Fruit fly (Drosophila melanogaster) whole organism, wandering third instar larva: ENCODE results near the gene CG43799.

Experiments used
- Abd-B ChIP-seq: fragments of >200 bp; optimal IDR thresholded peaks from 2 replicates; lab custom pipeline; 2017; ENCODE audit warnings: missing biosample characterization, missing genetic modification characterization
- CG32264 ChIP-seq: fragments of 200-800 bp; sonication (Bioruptor generic); optimal IDR thresholded peaks from 2 replicates; lab custom pipeline; 2016; ENCODE audit warnings: missing biosample characterization, missing genetic modification characterization
- CG9705 ChIP-seq: fragments of 200-800 bp; sonication (Bioruptor generic); optimal IDR thresholded peaks from 2 replicates; lab custom pipeline; 2018; ENCODE audit warnings: missing biosample characterization, mild to moderate bottlenecking, missing genetic modification characterization
- CrebA ChIP-seq: fragments of 200-800 bp; sonication (Bioruptor generic); optimal IDR thresholded peaks from 2 replicates; lab custom pipeline; 2016; ENCODE audit warnings: missing biosample characterization, mild to moderate bottlenecking, missing genetic modification characterization, borderline replicate concordance
- Dfd ChIP-seq: fragments of >200 bp; optimal IDR thresholded peaks from 2 replicates; lab custom pipeline; 2017; ENCODE audit warnings: missing biosample characterization, missing genetic modification characterization
- HLH106 ChIP-seq: fragments of 200-800 bp; optimal IDR thresholded peaks from 3 replicates; lab custom pipeline; 2019; ENCODE audit warnings: missing biosample characterization, mild to moderate bottlenecking, missing genetic modification characterization, moderate library complexity
- Hr78 ChIP-seq: fragments of >200 bp; optimal IDR thresholded peaks from 2 replicates; lab custom pipeline; 2017; ENCODE audit warnings: missing biosample characterization, missing genetic modification characterization
- Hr83 ChIP-seq: fragments of 200-300 bp; sonication (Bioruptor generic); optimal IDR thresholded peaks from 2 replicates; lab custom pipeline; 2016; ENCODE audit warnings: missing biosample characterization, mild to moderate bottlenecking, missing genetic modification characterization, moderate library complexity; ENCODE audit not compliant: poor library complexity, severe bottlenecking
- Jra ChIP-seq: sonication (Bioruptor generic); optimal IDR thresholded peaks from 2 replicates; lab custom pipeline; 2016; ENCODE audit warnings: missing biosample characterization, missing genetic modification characterization
- Mio ChIP-seq: sonication (Bioruptor generic); optimal IDR thresholded peaks from 2 replicates; lab custom pipeline; 2016; ENCODE audit warnings: missing biosample characterization, missing genetic modification characterization
- Myc ChIP-seq: fragments of >200 bp; optimal IDR thresholded peaks from 2 replicates; lab custom pipeline; 2017
- N ChIP-seq: fragments of >200 bp; optimal IDR thresholded peaks from 2 replicates; lab custom pipeline; 2018; ENCODE audit warnings: missing biosample characterization, missing external identifiers, missing genetic modification characterization
- Rel ChIP-seq, 2 experiments: fragments of 200-800 bp; sonication (Bioruptor generic) in 1 of 2; optimal IDR thresholded peaks; 2 replicates in 1 of 2; 3 replicates in 1 of 2; lab custom pipeline; 2016 to 2019; ENCODE audit warnings: mild to moderate bottlenecking in 2 of 2, missing biosample characterization in 2 of 2, missing genetic modification characterization in 2 of 2, moderate library complexity in 1 of 2
- Sp1 ChIP-seq: fragments of 200-800 bp; sonication (Bioruptor generic); optimal IDR thresholded peaks from 3 replicates; lab custom pipeline; 2019; ENCODE audit warnings: missing biosample characterization, mild to moderate bottlenecking, missing genetic modification characterization, moderate library complexity
- Vsx2 ChIP-seq: fragments of 200-300, 225-300 bp; sonication (Bioruptor generic); optimal IDR thresholded peaks from 2 replicates; lab custom pipeline; 2018; ENCODE audit warnings: missing biosample characterization, missing genetic modification characterization; ENCODE audit not compliant: partially characterized antibody
- br ChIP-seq: fragments of 200-800 bp; sonication (Bioruptor generic); optimal IDR thresholded peaks from 2 replicates; lab custom pipeline; 2016; ENCODE audit warnings: missing biosample characterization, missing genetic modification characterization
- brk ChIP-seq: fragments of 200-800 bp; sonication (Bioruptor generic); optimal IDR thresholded peaks from 2 replicates; lab custom pipeline; 2016; ENCODE audit warnings: missing biosample characterization, mild to moderate bottlenecking, missing genetic modification characterization
- dl ChIP-seq, 2 experiments: fragments of 175-275, 200-275 bp in 1 of 2; fragments of 200-275 bp in 1 of 2; sonication (Bioruptor generic); optimal IDR thresholded peaks; lab custom pipeline; 2018; ENCODE audit warnings: mild to moderate bottlenecking in 2 of 2, missing biosample characterization in 2 of 2, missing genetic modification characterization in 2 of 2, moderate library complexity in 2 of 2; ENCODE audit not compliant: partially characterized antibody in 2 of 2, insufficient read depth in 1 of 2
- dmrt93B ChIP-seq: fragments of 200-800 bp; sonication (Bioruptor generic); optimal IDR thresholded peaks from 2 replicates; lab custom pipeline; 2018; ENCODE audit warnings: missing biosample characterization, mild to moderate bottlenecking, missing genetic modification characterization
- dsf ChIP-seq: sonication (Bioruptor generic); optimal IDR thresholded peaks from 2 replicates; lab custom pipeline; 2016; ENCODE audit warnings: missing biosample characterization, missing genetic modification characterization, borderline replicate concordance
- ey ChIP-seq: fragments of 200-800 bp; sonication (Bioruptor generic); optimal IDR thresholded peaks from 2 replicates; lab custom pipeline; 2016; ENCODE audit warnings: missing biosample characterization, missing genetic modification characterization
- foxo ChIP-seq, 2 experiments: fragments of 200-800 bp; sonication (Bioruptor generic); optimal IDR thresholded peaks; 2 replicates in 1 of 2; 3 replicates in 1 of 2; lab custom pipeline; 2016 to 2017; ENCODE audit warnings: missing biosample characterization in 2 of 2, missing genetic modification characterization in 2 of 2
- fru ChIP-seq: fragments of 200-800 bp; sonication (Bioruptor generic); optimal IDR thresholded peaks from 3 replicates; lab custom pipeline; 2016; ENCODE audit warnings: missing biosample characterization, mild to moderate bottlenecking, missing genetic modification characterization
- h ChIP-seq: fragments of 200-800 bp; sonication (Bioruptor generic); optimal IDR thresholded peaks from 3 replicates; lab custom pipeline; 2016; ENCODE audit warnings: missing biosample characterization, mild to moderate bottlenecking, missing genetic modification characterization
- lola ChIP-seq: fragments of >200 bp; optimal IDR thresholded peaks from 2 replicates; lab custom pipeline; 2017; ENCODE audit warnings: missing biosample characterization, missing genetic modification characterization
- pan ChIP-seq: fragments of >200 bp; optimal IDR thresholded peaks from 2 replicates; lab custom pipeline; 2017
- rgr ChIP-seq: fragments of 200-800 bp; sonication (Bioruptor generic); optimal IDR thresholded peaks from 3 replicates; lab custom pipeline; 2016; ENCODE audit warnings: missing biosample characterization, mild to moderate bottlenecking, missing genetic modification characterization
- sage ChIP-seq: fragments of 200-800 bp; sonication (Bioruptor generic); optimal IDR thresholded peaks from 2 replicates; lab custom pipeline; 2016; ENCODE audit warnings: missing biosample characterization, mild to moderate bottlenecking, missing genetic modification characterization
- sv ChIP-seq: fragments of 200-800 bp; sonication (Bioruptor generic); optimal IDR thresholded peaks from 3 replicates; lab custom pipeline; 2016; ENCODE audit warnings: missing biosample characterization, missing genetic modification characterization
- tai ChIP-seq: sonication (Bioruptor generic); optimal IDR thresholded peaks from 2 replicates; lab custom pipeline; 2016; ENCODE audit warnings: missing biosample characterization, missing genetic modification characterization
- usp ChIP-seq: fragments of >200 bp; optimal IDR thresholded peaks from 2 replicates; lab custom pipeline; 2017; ENCODE audit warnings: missing biosample characterization, missing genetic modification characterization
- woc ChIP-seq: sonication (Bioruptor generic); optimal IDR thresholded peaks from 2 replicates; lab custom pipeline; 2016; ENCODE audit warnings: missing biosample characterization, mild to moderate bottlenecking, missing genetic modification characterization

The CG43799 gene

DNA sequence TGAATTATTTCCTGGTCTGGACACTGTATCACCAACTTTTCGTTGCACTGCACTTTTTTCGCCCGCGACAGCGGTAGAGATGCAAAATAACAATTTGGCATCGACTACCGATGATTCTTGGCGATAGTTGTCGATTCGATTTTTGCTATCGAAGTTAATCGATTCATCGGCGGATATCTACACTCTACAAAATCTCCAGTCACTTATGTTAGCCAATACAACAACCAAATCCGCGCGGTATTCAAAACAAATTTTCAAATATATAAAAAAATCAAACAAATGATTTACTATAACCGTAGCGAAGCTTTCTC is 23.4 kb upstream of the CG43799 start, which contains the start of gene CG4502 (continued):
- peak; percentile 12 for TF ChIP-seq fru (GFP tag; lab: Kevin White, UChicago)

- TF ChIP-seq Abd-B (no peak), usp (no peak), Dfd (GFP tag; lab: Kevin White, UChicago) (no peak), sv (GFP tag; lab: Kevin White, UChicago) (no peak), CrebA (GFP tag; lab: Kevin White, UChicago) (no peak), woc (GFP tag; lab: Kevin White, UChicago) (no peak), tai (no peak), HLH106 (no peak), dmrt93B (GFP tag; lab: Kevin White, UChicago) (no peak), Jra (GFP tag; lab: Kevin White, UChicago) (no peak)
Observed at dm6 chr2L:7207660-7208059, 19.9 kb upstream of the CG43799 start.

DNA sequence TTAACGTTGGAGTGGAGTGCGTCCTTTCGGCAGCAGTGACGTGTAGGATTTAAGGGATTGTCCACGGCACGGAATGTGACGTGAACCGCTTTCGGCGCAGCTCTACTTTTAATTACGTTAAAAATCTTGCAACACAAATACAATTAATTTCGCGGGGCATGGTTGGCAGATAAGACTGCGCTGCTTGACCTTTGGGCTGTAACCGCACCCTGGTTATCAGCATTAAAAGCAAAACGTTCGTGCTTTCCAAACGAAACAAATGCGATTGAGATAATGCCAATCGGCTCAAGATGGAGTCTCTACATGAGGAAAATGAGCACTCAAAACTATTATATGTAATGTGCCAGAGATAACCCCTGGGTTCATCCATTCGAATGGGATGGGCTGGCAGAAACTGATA is 14.0 kb upstream of the CG43799 start:
- TF ChIP-seq Hr78 (GFP tag; lab: Kevin White, UChicago) (no peak), CG9705 (GFP tag; lab: Kevin White, UChicago) (no peak), N (GFP tag; lab: Kevin White, UChicago) (no peak), CG32264 (no peak), usp (no peak)
- TF ChIP-seq, all 38 proteins: peak for 0

DNA sequence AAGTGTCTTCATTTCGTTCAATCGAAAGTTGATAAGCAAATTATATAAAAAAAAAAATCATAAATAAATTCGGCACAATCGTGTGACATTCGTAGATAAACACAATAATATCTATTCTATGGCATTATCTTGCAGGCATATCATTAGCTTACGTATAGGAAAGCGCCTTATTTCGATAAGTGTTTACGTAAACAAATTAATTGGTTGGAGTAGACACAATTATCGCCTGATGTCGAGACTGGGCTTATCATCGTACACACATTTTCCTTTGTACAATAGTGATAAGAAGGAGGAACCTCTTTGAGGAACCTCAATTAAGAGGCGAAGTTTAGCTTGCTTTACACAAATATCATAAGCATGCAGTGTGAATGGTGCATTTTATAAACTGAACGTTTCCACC is 12.6 kb upstream of the CG43799 start:
- TF ChIP-seq CG9705 (GFP tag; lab: Kevin White, UChicago) (no peak), tai (no peak), brk (GFP tag; lab: Kevin White, UChicago) (peak; percentile 2), Mio (GFP tag; lab: Kevin White, UChicago) (no peak), ey (GFP tag; lab: Kevin White, UChicago) (no peak)

dm6 chr2L:7215657-7216056 is 11.9 kb upstream of the CG43799 start:
- TF ChIP-seq Rel (GFP tag; optimal IDR thresholded peaks at IDR 0.05; lab: Kevin White, UChicago) (no peak), Rel (tag; optimal IDR thresholded peaks at IDR 0.05; lab: Kevin White, UChicago) (no peak), CG32264 (no peak), Jra (GFP tag; lab: Kevin White, UChicago) (no peak), fru (GFP tag; lab: Kevin White, UChicago) (no peak), Mio (GFP tag; lab: Kevin White, UChicago) (no peak), Vsx2 (GFP tag; lab: Kevin White, UChicago) (no peak), N (GFP tag; lab: Kevin White, UChicago) (no peak), Dfd (GFP tag; lab: Kevin White, UChicago) (no peak), Myc (lab: Kevin White, UChicago) (no peak), sv (GFP tag; lab: Kevin White, UChicago) (no peak), tai (no peak), lola (no peak)
- TF ChIP-seq, all 38 proteins: peak for 0

DNA sequence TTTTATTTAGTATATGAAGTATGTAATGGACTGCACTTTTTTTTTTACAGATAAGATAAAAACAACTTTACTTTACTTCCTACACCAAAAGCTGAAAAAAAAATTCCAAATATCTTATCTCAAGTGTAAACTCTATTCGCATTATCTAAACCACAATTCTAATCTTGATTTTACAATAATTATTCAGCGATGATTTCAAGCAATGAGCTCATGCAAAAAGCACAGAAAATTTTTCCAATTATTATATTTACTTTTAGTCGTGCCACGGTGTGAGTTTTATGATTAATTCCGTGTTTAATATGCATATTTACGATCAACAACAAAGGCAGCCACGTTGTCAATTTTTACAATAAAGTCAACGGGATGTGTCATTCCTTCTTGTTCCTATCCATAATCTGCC is 11.3 kb upstream of the CG43799 start:
- TF ChIP-seq sv (GFP tag; lab: Kevin White, UChicago) (no peak), HLH106 (no peak), pan (no peak), ey (GFP tag; lab: Kevin White, UChicago) (no peak), Hr78 (GFP tag; lab: Kevin White, UChicago) (no peak), dsf (GFP tag; lab: Kevin White, UChicago) (no peak), rgr (GFP tag; lab: Kevin White, UChicago) (no peak), br (GFP tag; lab: Kevin White, UChicago) (no peak), dl (GFP tag; optimal IDR thresholded peaks at IDR 0.05; lab: Kevin White, UChicago; ENCODE audit: insufficient read depth in 1 of 2, partially characterized antibody in 2 of 2) (no peak), foxo (GFP tag; optimal IDR thresholded peaks at IDR 0.05; lab: Kevin White, UChicago) (no peak), Sp1 (GFP tag; lab: Kevin White, UChicago) (no peak), usp (no peak), sage (no peak), N (GFP tag; lab: Kevin White, UChicago) (no peak), h (no peak), Hr83 (GFP tag; lab: Kevin White, UChicago) (no peak)
